Fruit fly (Drosophila melanogaster) whole organism, embryonic: ENCODE data around the gene CG13314.

Source experiments
- ATbp ChIP-seq: fragments of 200-800 bp; sonication (Bioruptor generic); optimal IDR thresholded peaks from 2 replicates; lab custom pipeline; 2017; ENCODE audit warnings: missing biosample characterization, mild to moderate bottlenecking, missing genetic modification characterization, missing genetic modification reagents
- Antp ChIP-seq: fragments of 200-800 bp; sonication (Bioruptor generic); optimal IDR thresholded peaks from 3 replicates; lab custom pipeline; 2016; ENCODE audit warnings: missing biosample characterization, missing genetic modification characterization
- Awh ChIP-seq: fragments of 200-800 bp; sonication (Bioruptor generic); IDR thresholded peaks from 2 replicates; pipeline ENCODE4, ENCODE4 v1.3.6; 2022; ENCODE audit warnings: missing biosample characterization, missing genetic modification characterization
- CG10543 ChIP-seq: fragments of 200-800 bp; sonication (Bioruptor generic); optimal IDR thresholded peaks from 3 replicates; lab custom pipeline; 2017; ENCODE audit warnings: missing biosample characterization, mild to moderate bottlenecking, missing genetic modification characterization, moderate library complexity
- CG13424 ChIP-seq: fragments of 200-800 bp; sonication (Bioruptor generic); optimal IDR thresholded peaks from 2 replicates; lab custom pipeline; 2019; ENCODE audit warnings: missing biosample characterization, mild to moderate bottlenecking, missing genetic modification characterization, moderate library complexity
- CG15479 ChIP-seq: fragments of 200-800 bp; sonication (Bioruptor generic); optimal IDR thresholded peaks from 3 replicates; lab custom pipeline; 2019; ENCODE audit warnings: missing biosample characterization, mild to moderate bottlenecking, missing genetic modification characterization, moderate library complexity
- CG16779 ChIP-seq: fragments of 200-800 bp; sonication (Bioruptor generic); IDR thresholded peaks from 2 replicates; pipeline ENCODE4 v1.3.6; 2022; ENCODE audit warnings: missing biosample characterization, missing genetic modification characterization
- CG6272 ChIP-seq: fragments of 200-800 bp; sonication (Bioruptor generic); IDR thresholded peaks from 2 replicates; pipeline ENCODE4 v1.3.6; 2022; ENCODE audit warnings: missing biosample characterization, missing genetic modification characterization
- CG8359 ChIP-seq: fragments of 200-800 bp; sonication (Bioruptor generic); optimal IDR thresholded peaks from 2 replicates; lab custom pipeline; 2017; ENCODE audit warnings: missing biosample characterization, mild to moderate bottlenecking, missing genetic modification characterization, borderline replicate concordance
- CG9817 ChIP-seq: fragments of 200-800 bp; sonication (Bioruptor generic); optimal IDR thresholded peaks from 2 replicates; lab custom pipeline; 2018; ENCODE audit warnings: missing biosample characterization, mild to moderate bottlenecking, missing genetic modification characterization, moderate library complexity
- Camta ChIP-seq: fragments of 200-800 bp; sonication (Bioruptor generic); optimal IDR thresholded peaks from 2 replicates; lab custom pipeline; 2016; ENCODE audit warnings: missing biosample characterization, missing genetic modification characterization
- D19A ChIP-seq: fragments of 200-800 bp; optimal IDR thresholded peaks from 3 replicates; lab custom pipeline; 2019; ENCODE audit warnings: missing biosample characterization, mild to moderate bottlenecking, missing genetic modification characterization, moderate library complexity
- Dek ChIP-seq: fragments of 200-800 bp; sonication (Bioruptor generic); optimal IDR thresholded peaks from 3 replicates; lab custom pipeline; 2019; ENCODE audit warnings: missing biosample characterization, mild to moderate bottlenecking, missing genetic modification characterization, moderate library complexity
- Dll ChIP-seq: fragments of 200-800 bp; sonication (Bioruptor generic); IDR thresholded peaks from 4 replicates; pipeline ENCODE4 v1.3.6; 2022; ENCODE audit warnings: missing biosample characterization, missing genetic modification characterization; ENCODE audit not compliant: partially characterized antibody
- Doc3 ChIP-seq: fragments of 200-800 bp; sonication (Bioruptor generic); IDR thresholded peaks from 3 replicates; pipeline ENCODE4 v1.3.6; 2022; ENCODE audit warnings: missing biosample characterization, missing genetic modification characterization; ENCODE audit not compliant: partially characterized antibody
- Dp ChIP-seq: fragments of 200-800 bp; sonication (Bioruptor generic); optimal IDR thresholded peaks from 2 replicates; lab custom pipeline; 2018; ENCODE audit warnings: missing biosample characterization, mild to moderate bottlenecking, missing genetic modification characterization, moderate library complexity
- Fer1 ChIP-seq: fragments of 200-800 bp; sonication (Bioruptor generic); optimal IDR thresholded peaks from 2 replicates; lab custom pipeline; 2017; ENCODE audit warnings: missing biosample characterization, mild to moderate bottlenecking, missing genetic modification characterization
- GATAe ChIP-seq: fragments of 200-800 bp; sonication (Bioruptor generic); conservative IDR thresholded peaks from 2 replicates; pipeline ENCODE4 v1.3.6; 2022; ENCODE audit warnings: missing biosample characterization, missing genetic modification characterization
- Hey ChIP-seq: fragments of 200-800 bp; sonication (Bioruptor generic); optimal IDR thresholded peaks from 3 replicates; lab custom pipeline; 2018; ENCODE audit warnings: missing biosample characterization, mild to moderate bottlenecking, missing genetic modification characterization
- Jarid2 ChIP-seq: fragments of 200-800 bp; sonication (Bioruptor generic); optimal IDR thresholded peaks from 3 replicates; lab custom pipeline; 2017; ENCODE audit warnings: mild to moderate bottlenecking, missing biosample characterization, missing genetic modification reagents, missing genetic modification characterization
- Lhr ChIP-seq: fragments of 200-800 bp; sonication (Bioruptor generic); optimal IDR thresholded peaks from 3 replicates; lab custom pipeline; 2017; ENCODE audit warnings: mild to moderate bottlenecking, missing biosample characterization, missing genetic modification reagents, missing genetic modification characterization
- NC2β ChIP-seq: fragments of 200-800 bp; sonication (Bioruptor generic); optimal IDR thresholded peaks from 2 replicates; lab custom pipeline; 2016; ENCODE audit warnings: missing biosample characterization, missing genetic modification characterization
- Pdp1 ChIP-seq, 2 experiments: fragments of 200-800 bp; sonication (Bioruptor generic); optimal IDR thresholded peaks; 3 replicates each; lab custom pipeline; 2016; ENCODE audit warnings: missing biosample characterization in 2 of 2, missing genetic modification characterization in 2 of 2, mild to moderate bottlenecking in 1 of 2, moderate library complexity in 1 of 2
- Ptx1 ChIP-seq: fragments of 200-800 bp; sonication (Bioruptor generic); IDR thresholded peaks from 2 replicates; pipeline ENCODE4 v1.3.6; 2022; ENCODE audit warnings: missing biosample characterization, missing genetic modification characterization
- Stat92E ChIP-seq, 3 experiments: fragments of >200 bp in 2 of 3; fragments of 200-800 bp in 1 of 3; sonication (Bioruptor generic) in 1 of 3; optimal IDR thresholded peaks; 2 replicates each; lab custom pipeline; 2017 to 2019; ENCODE audit warnings: missing biosample characterization in 3 of 3, missing genetic modification characterization in 3 of 3, mild to moderate bottlenecking in 1 of 3, moderate library complexity in 1 of 3
- aop ChIP-seq: fragments of 200-800 bp; sonication (Bioruptor generic); IDR thresholded peaks from 2 replicates; pipeline ENCODE4 v1.3.6; 2022; ENCODE audit warnings: missing biosample characterization, missing genetic modification characterization
- ase ChIP-seq: fragments of 200-800 bp; sonication (Bioruptor generic); IDR thresholded peaks from 3 replicates; pipeline ENCODE4 v1.3.6; 2022; ENCODE audit warnings: missing biosample characterization, missing genetic modification characterization
- caup ChIP-seq: fragments of 200-800 bp; sonication (Bioruptor generic); optimal IDR thresholded peaks from 3 replicates; lab custom pipeline; 2017; ENCODE audit warnings: missing biosample characterization, mild to moderate bottlenecking, missing genetic modification characterization, moderate library complexity; ENCODE audit not compliant: severe bottlenecking
- chinmo ChIP-seq: fragments of 200-800 bp; sonication (Bioruptor generic); IDR thresholded peaks from 4 replicates; pipeline ENCODE4 v1.3.6; 2022; ENCODE audit warnings: missing biosample characterization, missing genetic modification characterization; ENCODE audit not compliant: partially characterized antibody
- crol ChIP-seq: fragments of 200-800 bp; sonication (Bioruptor generic); IDR thresholded peaks from 2 replicates; pipeline ENCODE4 v1.3.6; 2022; ENCODE audit warnings: missing biosample characterization, missing genetic modification characterization
- dati ChIP-seq: fragments of 200-800 bp; sonication (Bioruptor generic); IDR thresholded peaks from 2 replicates; pipeline ENCODE4 v1.3.6; 2022; ENCODE audit warnings: missing biosample characterization, missing genetic modification characterization
- dmrt99B ChIP-seq: fragments of 200-800 bp; sonication (Bioruptor generic); optimal IDR thresholded peaks from 2 replicates; lab custom pipeline; 2018; ENCODE audit warnings: missing biosample characterization, mild to moderate bottlenecking, missing genetic modification characterization, moderate library complexity
- exex ChIP-seq: fragments of 200-800 bp; sonication (Bioruptor generic); optimal IDR thresholded peaks from 4 replicates; lab custom pipeline; 2018; ENCODE audit warnings: missing biosample characterization, mild to moderate bottlenecking, missing genetic modification characterization, moderate library complexity
- gcm ChIP-seq: fragments of 200-800 bp; sonication (Bioruptor generic); optimal IDR thresholded peaks from 2 replicates; lab custom pipeline; 2019; ENCODE audit warnings: missing biosample characterization, mild to moderate bottlenecking, missing genetic modification characterization, moderate library complexity
- gro ChIP-seq: fragments of 200-800 bp; sonication (Bioruptor generic); optimal IDR thresholded peaks from 2 replicates; lab custom pipeline; 2016; ENCODE audit warnings: missing biosample characterization, missing genetic modification characterization
- hb ChIP-seq: fragments of 200-800 bp; sonication (Bioruptor generic); IDR thresholded peaks from 3 replicates; pipeline ENCODE4 v1.3.6; 2022; ENCODE audit warnings: missing biosample characterization, missing genetic modification characterization; ENCODE audit not compliant: partially characterized antibody
- kah ChIP-seq: fragments of 200-800 bp; sonication (Bioruptor generic); optimal IDR thresholded peaks from 2 replicates; lab custom pipeline; 2018; ENCODE audit warnings: missing biosample characterization, mild to moderate bottlenecking, missing genetic modification characterization
- lab ChIP-seq: fragments of 200-800 bp; sonication (Bioruptor generic); optimal IDR thresholded peaks from 3 replicates; lab custom pipeline; 2017; ENCODE audit warnings: missing biosample characterization, missing genetic modification characterization, mild to moderate bottlenecking, moderate library complexity, missing genetic modification reagents
- mirr ChIP-seq: fragments of 200-800 bp; sonication (Bioruptor generic); optimal IDR thresholded peaks from 3 replicates; lab custom pipeline; 2018; ENCODE audit warnings: missing biosample characterization, mild to moderate bottlenecking, missing genetic modification characterization
- nerfin-1 ChIP-seq: fragments of 200-800 bp; sonication (Bioruptor generic); optimal IDR thresholded peaks from 3 replicates; lab custom pipeline; 2019; ENCODE audit warnings: missing biosample characterization, mild to moderate bottlenecking, missing genetic modification characterization, moderate library complexity
- p53 ChIP-seq: fragments of 200-800 bp; sonication (Bioruptor generic); optimal IDR thresholded peaks from 2 replicates; lab custom pipeline; 2016; ENCODE audit warnings: missing biosample characterization, missing genetic modification characterization
- pb ChIP-seq: fragments of 200-800 bp; sonication (Bioruptor generic); optimal IDR thresholded peaks from 3 replicates; lab custom pipeline; 2016; ENCODE audit warnings: missing biosample characterization, missing genetic modification characterization
- so ChIP-seq: fragments of 200-800 bp; sonication (Bioruptor generic); IDR thresholded peaks from 3 replicates; pipeline ENCODE4 v1.3.6; 2022; ENCODE audit warnings: missing biosample characterization, missing genetic modification characterization
- sr ChIP-seq: fragments of 200-800 bp; sonication (Bioruptor generic); IDR thresholded peaks from 3 replicates; pipeline ENCODE4 v1.3.6; 2022; ENCODE audit warnings: missing biosample characterization, missing genetic modification characterization
- sug ChIP-seq: fragments of 200-800 bp; optimal IDR thresholded peaks from 2 replicates; lab custom pipeline; 2019; ENCODE audit warnings: missing biosample characterization, mild to moderate bottlenecking, missing genetic modification characterization, moderate library complexity
- vnd ChIP-seq: fragments of 200-800 bp; sonication (Bioruptor generic); IDR thresholded peaks from 3 replicates; pipeline ENCODE4 v1.3.6; 2022; ENCODE audit warnings: missing biosample characterization, missing genetic modification characterization; ENCODE audit not compliant: partially characterized antibody

Gene CG13314

DNA sequence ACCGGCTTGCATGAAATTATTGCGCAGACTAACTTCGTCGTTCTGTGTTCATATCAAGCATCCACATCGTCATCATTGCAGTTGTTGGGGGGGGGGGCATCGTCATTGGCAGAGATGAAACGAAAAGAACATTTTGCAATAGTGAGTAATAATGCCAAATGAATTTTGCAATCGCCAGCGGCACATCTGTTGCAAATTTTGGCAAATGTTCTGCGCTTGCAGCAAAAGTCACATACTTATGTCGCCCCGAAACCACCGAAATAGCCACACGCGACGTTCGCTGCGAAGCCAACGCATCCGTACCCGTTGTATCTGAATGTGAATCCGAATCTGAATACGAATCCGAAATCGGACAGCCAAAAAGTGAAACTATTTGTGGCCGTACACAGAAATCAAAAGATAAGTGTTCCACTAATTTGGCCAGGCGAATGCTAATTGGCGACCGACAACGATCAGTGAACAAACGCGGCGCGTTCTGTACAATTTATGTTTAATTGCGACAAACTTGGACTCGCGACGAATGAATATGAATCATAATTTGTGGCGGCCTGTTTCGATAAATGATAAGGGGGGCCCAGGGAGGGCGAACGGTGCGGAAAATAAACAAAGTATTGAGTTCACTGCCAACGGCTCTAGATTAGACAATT is 33.6 kb upstream of the CG13314 start:
- TF ChIP-seq lab (GFP tag; lab: Kevin White, UChicago) (peak; percentile 34), mirr (GFP tag; lab: Kevin White, UChicago) (peak; percentile 80), Dp (GFP tag; lab: Kevin White, UChicago) (no peak), exex (tag; lab: Kevin White, UChicago) (peak; percentile 58), Hey (tag; lab: Kevin White, UChicago) (peak; percentile 75), caup (GFP tag; lab: Kevin White, UChicago) (no peak), GATAe (GFP tag; lab: Robert Waterston, UW) (peak; percentile 24; the same call in 1 of the 2 replicates), sug (tag; lab: Kevin White, UChicago) (peak; percentile 48)

DNA sequence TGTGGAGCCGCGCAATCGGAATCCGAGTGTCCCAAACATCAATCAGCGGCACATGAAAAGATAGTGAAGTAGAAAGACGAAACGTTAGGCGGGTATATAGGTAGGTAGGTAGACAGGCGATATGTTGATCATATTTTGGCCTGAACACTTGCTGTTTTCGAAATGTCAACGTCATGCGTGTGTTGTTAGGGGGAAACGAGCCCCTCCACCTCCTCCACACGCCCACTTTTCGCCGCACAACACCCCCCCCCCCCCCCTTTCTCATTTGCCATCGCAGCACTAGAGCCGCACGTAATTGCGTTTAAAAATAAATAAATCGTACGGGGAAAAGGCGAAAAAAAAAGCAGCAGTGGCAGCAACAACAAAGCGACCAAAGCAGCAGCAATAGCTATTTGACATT is 31.8 kb upstream of the CG13314 start:
- TF ChIP-seq hb (no peak), Pdp1 (GFP tag; optimal IDR thresholded peaks at IDR 0.05; lab: Kevin White, UChicago) (no peak), CG6272 (GFP tag; lab: Robert Waterston, UW) (no peak), pb (GFP tag; lab: Kevin White, UChicago) (no peak), Jarid2 (GFP tag; lab: Kevin White, UChicago) (no peak), gcm (GFP tag; lab: Kevin White, UChicago) (no peak), dmrt99B (no peak), NC2β (no peak), crol (GFP tag; lab: Robert Waterston, UW) (peak; percentile 86), ATbp (GFP tag; lab: Kevin White, UChicago) (no peak), CG15479 (GFP tag; lab: Kevin White, UChicago) (no peak), Dek (no peak), ase (no peak), dati (GFP tag; lab: Robert Waterston, UW) (no peak), Dll (GFP tag; lab: Robert Waterston, UW) (no peak), Ptx1 (GFP tag; lab: Robert Waterston, UW) (no peak), Stat92E (GFP tag; optimal IDR thresholded peaks at IDR 0.05; lab: Kevin White, UChicago) (no peak), aop (GFP tag; lab: Robert Waterston, UW) (no peak), gro (GFP tag; lab: Kevin White, UChicago) (no peak), Camta (GFP tag; lab: Kevin White, UChicago) (no peak), Hey (tag; lab: Kevin White, UChicago) (peak; percentile 24), Antp (GFP tag; lab: Kevin White, UChicago) (no peak), CG16779 (GFP tag; lab: Robert Waterston, UW) (no peak), CG10543 (GFP tag; lab: Kevin White, UChicago) (peak; percentile 5), Fer1 (GFP tag; lab: Kevin White, UChicago) (no peak), so (GFP tag; lab: Robert Waterston, UW) (no peak), lab (GFP tag; lab: Kevin White, UChicago) (peak; percentile 54), sr (GFP tag; lab: Robert Waterston, UW) (peak; percentile 79), p53 (no peak), Lhr (GFP tag; lab: Kevin White, UChicago) (no peak), kah (GFP tag; lab: Kevin White, UChicago) (no peak), CG13424 (tag; lab: Kevin White, UChicago) (no peak), D19A (tag; lab: Kevin White, UChicago) (no peak), vnd (GFP tag; lab: Robert Waterston, UW) (0 out of 3 replicates have a peak, but pooled peaks have one; percentile 26), Awh (GFP tag; lab: Robert Waterston, UW) (0 out of 2 replicates have a peak, but pooled peaks have one; percentile 13), CG9817 (no peak), chinmo (GFP tag; lab: Robert Waterston, UW) (0 out of 4 replicates have a peak, but pooled peaks have one; percentile 29), CG8359 (GFP tag; lab: Kevin White, UChicago) (no peak), nerfin-1 (tag; lab: Kevin White, UChicago) (no peak), Doc3 (no peak)
